Worm (Caenorhabditis elegans) whole organism, L2 larva: Measurements from ENCODE around the gene Y32B12C.1.

Experiments
- R02D3.7 ChIP-seq: fragments of 150-350 bp; optimal IDR thresholded peaks from 2 replicates; lab custom pipeline; 2014; ENCODE audit warnings: missing biosample characterization, missing genetic modification characterization
- Y55F3AM.14 ChIP-seq: fragments of 200-800 bp; sonication (Bioruptor generic); optimal IDR thresholded peaks from 2 replicates; lab custom pipeline; 2018; ENCODE audit warnings: mild to moderate bottlenecking, missing genetic modification characterization, missing compliant biosample characterization
- ZK546.5 ChIP-seq: sonication (generic microtip); optimal IDR thresholded peaks from 2 replicates; lab custom pipeline; 2017; ENCODE audit warnings: missing biosample characterization, missing genetic modification characterization
- alr-1 ChIP-seq: fragments of 150-350 bp; optimal IDR thresholded peaks from 2 replicates; lab custom pipeline; 2014; ENCODE audit warnings: missing biosample characterization, missing genetic modification characterization
- blmp-1 ChIP-seq: sonication (generic microtip); optimal IDR thresholded peaks from 2 replicates; lab custom pipeline; 2017; ENCODE audit warnings: missing genetic modification characterization, mild to moderate bottlenecking, missing compliant biosample characterization, antibody characterized with exemption, moderate library complexity; ENCODE audit not compliant: insufficient read depth
- ceh-16 ChIP-seq: fragments of 150-350 bp; optimal IDR thresholded peaks from 2 replicates; lab custom pipeline; 2014; ENCODE audit warnings: missing biosample characterization, missing genetic modification characterization
- ceh-82 ChIP-seq: fragments of 150-350 bp; optimal IDR thresholded peaks from 2 replicates; lab custom pipeline; 2014; ENCODE audit warnings: missing biosample characterization, missing genetic modification characterization
- crh-2 ChIP-seq: sonication (generic microtip); optimal IDR thresholded peaks from 2 replicates; lab custom pipeline; 2017; ENCODE audit warnings: missing biosample characterization, missing genetic modification characterization
- dmd-4 ChIP-seq: sonication (generic microtip); optimal IDR thresholded peaks from 2 replicates; lab custom pipeline; 2017; ENCODE audit warnings: missing biosample characterization, missing genetic modification characterization
- egl-27 ChIP-seq: sonication (generic microtip); optimal IDR thresholded peaks from 3 replicates; lab custom pipeline; 2017; ENCODE audit warnings: missing biosample characterization, missing genetic modification reagents, missing genetic modification characterization
- elt-1 ChIP-seq: fragments of 150-350 bp; optimal IDR thresholded peaks from 2 replicates; lab custom pipeline; 2014; ENCODE audit warnings: missing biosample characterization, missing genetic modification characterization
- fos-1 ChIP-seq: fragments of 150-350 bp; optimal IDR thresholded peaks from 2 replicates; lab custom pipeline; 2014; ENCODE audit warnings: missing biosample characterization, missing genetic modification characterization
- lin-11 ChIP-seq: fragments of 150-350 bp; sonication (generic microtip); optimal IDR thresholded peaks from 2 replicates; lab custom pipeline; 2014; ENCODE audit warnings: missing biosample characterization, missing genetic modification characterization, inconsistent platforms, mixed read lengths
- lin-39 ChIP-seq: fragments of 150-350 bp; optimal IDR thresholded peaks from 2 replicates; lab custom pipeline; 2014; ENCODE audit warnings: missing biosample characterization, missing genetic modification reagents, missing genetic modification characterization
- mbf-1 ChIP-seq: sonication (generic microtip); optimal IDR thresholded peaks from 2 replicates; lab custom pipeline; 2017; ENCODE audit warnings: missing biosample characterization, missing genetic modification characterization
- mdl-1 ChIP-seq, 2 experiments: fragments of 150-350 bp in 1 of 2; sonication (generic microtip) in 1 of 2; optimal IDR thresholded peaks; 2 replicates each; lab custom pipeline; 2017; ENCODE audit warnings: missing biosample characterization in 2 of 2, missing genetic modification characterization in 2 of 2
- nhr-10 ChIP-seq: sonication (generic microtip); optimal IDR thresholded peaks from 2 replicates; lab custom pipeline; 2017; ENCODE audit warnings: missing biosample characterization, missing genetic modification characterization
- nhr-11 ChIP-seq: fragments of 150-350 bp; optimal IDR thresholded peaks from 2 replicates; lab custom pipeline; 2014; ENCODE audit warnings: missing biosample characterization, missing genetic modification characterization
- nhr-12 ChIP-seq: fragments of 150-350 bp; optimal IDR thresholded peaks from 2 replicates; lab custom pipeline; 2014; ENCODE audit warnings: missing biosample characterization, missing genetic modification characterization
- nhr-129 ChIP-seq: fragments of 150-350 bp; optimal IDR thresholded peaks from 2 replicates; lab custom pipeline; 2014; ENCODE audit warnings: missing biosample characterization, missing genetic modification characterization
- nhr-237 ChIP-seq: fragments of 150-350 bp; optimal IDR thresholded peaks from 2 replicates; lab custom pipeline; 2014; ENCODE audit warnings: missing biosample characterization, missing genetic modification characterization
- nhr-25 ChIP-seq: fragments of 150-350 bp; sonication (generic microtip); optimal IDR thresholded peaks from 3 replicates; lab custom pipeline; 2014; ENCODE audit warnings: missing biosample characterization, missing genetic modification characterization
- nhr-6 ChIP-seq: fragments of 150-350 bp; optimal IDR thresholded peaks from 2 replicates; lab custom pipeline; 2014; ENCODE audit warnings: missing biosample characterization, missing genetic modification characterization
- nhr-77 ChIP-seq: fragments of 150-350 bp; optimal IDR thresholded peaks from 2 replicates; lab custom pipeline; 2014; ENCODE audit warnings: missing biosample characterization, missing genetic modification characterization
- peb-1 ChIP-seq: fragments of 150-350 bp; optimal IDR thresholded peaks from 2 replicates; lab custom pipeline; 2014; ENCODE audit warnings: missing biosample characterization, missing genetic modification characterization
- sma-9 ChIP-seq, 2 experiments: fragments of 150-350 bp in 1 of 2; sonication (generic microtip) in 1 of 2; optimal IDR thresholded peaks; 2 replicates each; lab custom pipeline; 2014 to 2016; ENCODE audit warnings: missing genetic modification characterization in 2 of 2, mild to moderate bottlenecking in 1 of 2, missing biosample characterization in 1 of 2, missing compliant biosample characterization in 1 of 2, missing genetic modification reagents in 1 of 2, moderate library complexity in 1 of 2
- snpc-4 ChIP-seq: fragments of 150-350 bp; optimal IDR thresholded peaks from 2 replicates; lab custom pipeline; 2014; ENCODE audit warnings: missing biosample characterization, missing genetic modification characterization
- unc-39 ChIP-seq: fragments of 150-350 bp; optimal IDR thresholded peaks from 2 replicates; lab custom pipeline; 2014; ENCODE audit warnings: missing biosample characterization, missing genetic modification characterization
- unc-55 ChIP-seq: fragments of 150-350 bp; sonication (generic microtip); optimal IDR thresholded peaks from 3 replicates; lab custom pipeline; 2014; ENCODE audit warnings: missing biosample characterization, missing genetic modification reagents, missing genetic modification characterization
- ztf-1 ChIP-seq: fragments of 200-800 bp; sonication (Bioruptor generic); conservative IDR thresholded peaks from 2 replicates; pipeline ENCODE4 v1.3.6; 2022; ENCODE audit warnings: missing genetic modification characterization, missing compliant biosample characterization
- ztf-4 ChIP-seq: fragments of 150-350 bp; optimal IDR thresholded peaks from 2 replicates; lab custom pipeline; 2014; ENCODE audit warnings: missing biosample characterization, missing genetic modification characterization

The Y32B12C.1 gene

DNA sequence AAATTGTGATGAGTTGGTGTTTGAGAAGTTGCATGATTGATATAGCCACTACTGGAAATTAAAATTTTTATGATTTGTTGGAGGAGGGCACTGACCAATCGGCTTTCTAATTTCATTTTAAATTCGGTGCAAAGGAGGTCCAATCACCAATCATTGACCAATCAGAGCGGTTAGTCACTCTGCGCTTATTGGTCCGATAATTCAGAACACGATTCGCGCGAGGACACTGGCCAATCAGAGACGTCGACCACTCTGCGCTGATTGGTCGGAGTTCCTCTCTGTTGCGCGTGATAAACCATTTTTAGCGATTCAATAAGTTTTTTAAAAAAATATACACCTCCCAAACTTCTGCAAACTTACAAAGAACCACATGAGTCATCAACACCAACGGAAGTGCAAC is 6.6 kb upstream of the Y32B12C.1 start:
- TF ChIP-seq nhr-11 (tag; lab: Kevin White, UChicago) (no peak), nhr-77 (tag; lab: Kevin White, UChicago) (no peak)

DNA sequence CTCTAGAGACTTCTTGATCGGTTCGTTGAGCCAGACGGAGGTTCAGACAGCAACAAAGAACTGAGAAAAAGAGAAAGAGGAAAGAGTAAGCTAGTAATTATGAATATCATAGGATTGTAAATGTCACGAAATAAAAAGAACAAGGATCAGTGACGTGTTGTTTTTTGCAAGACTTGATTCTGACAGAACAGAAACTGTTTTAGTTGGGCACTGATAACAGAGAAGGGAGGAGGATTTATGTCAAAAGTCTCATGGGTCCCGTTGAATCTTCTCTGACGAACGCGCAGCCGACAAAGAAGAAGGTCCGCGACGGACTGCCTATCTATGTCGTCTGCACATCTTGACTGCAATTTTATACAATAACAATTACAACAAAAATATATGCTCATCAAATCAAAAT is 5.8 kb upstream of the Y32B12C.1 start, which contains the start of gene T03E6.9:
TSS of gene T03E6.9 (minus strand) at position 101 of the 400 bp plus-strand sequence.
- TF ChIP-seq nhr-6 (no peak), alr-1 (tag; lab: Kevin White, UChicago) (no peak), nhr-12 (tag; lab: Kevin White, UChicago) (no peak), nhr-77 (tag; lab: Kevin White, UChicago) (no peak), ceh-82 (tag; lab: Kevin White, UChicago) (no peak), nhr-10 (no peak), sma-9 (GFP tag; optimal IDR thresholded peaks at IDR 0.05; lab: Kevin White, UChicago) (no peak), sma-9 (tag; optimal IDR thresholded peaks at IDR 0.05; lab: Kevin White, UChicago) (no peak), blmp-1 (tag; lab: Kevin White, UChicago) (no peak), dmd-4 (no peak), unc-55 (GFP tag; lab: Kevin White, UChicago) (no peak), peb-1 (tag; lab: Kevin White, UChicago) (no peak), lin-39 (no peak), snpc-4 (tag; lab: Kevin White, UChicago) (no peak), nhr-237 (tag; lab: Kevin White, UChicago) (no peak), ztf-4 (tag; lab: Kevin White, UChicago) (no peak), mbf-1 (no peak), ztf-1 (GFP tag; lab: Robert Waterston, UW) (no peak), nhr-11 (tag; lab: Kevin White, UChicago) (no peak), unc-39 (tag; lab: Kevin White, UChicago) (no peak)

ce11 chrV:16603102-16603501 is 3.3 kb upstream of the Y32B12C.1 start, which contains the start of gene T03E6.8:
Gene T03E6.8, minus strand, starts transcription at chrV:16603202.
- TF ChIP-seq ceh-16 (no peak), Y55F3AM.14 (GFP tag; lab: Kevin White, UChicago) (no peak), nhr-12 (tag; lab: Kevin White, UChicago) (no peak), nhr-25 (no peak)

DNA sequence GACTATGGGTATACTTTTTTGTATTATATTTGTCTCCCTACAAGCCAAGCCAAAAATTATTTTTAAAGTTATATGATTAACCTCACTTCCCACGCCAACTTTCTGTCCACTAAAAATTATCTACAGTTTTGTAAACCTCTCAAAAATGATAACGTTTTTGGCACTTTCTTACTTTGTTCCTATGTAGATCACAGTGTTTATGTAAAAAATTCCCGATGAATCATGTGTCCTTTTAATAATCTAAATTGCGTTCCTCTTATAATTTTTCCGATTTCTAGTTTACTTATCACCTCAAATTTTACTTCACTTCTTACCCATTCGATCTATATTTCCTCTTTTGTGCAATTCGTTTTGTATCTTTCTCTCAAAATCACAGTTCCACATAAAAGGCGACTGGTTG is 2.1 kb upstream of the Y32B12C.1 start:
- TF ChIP-seq elt-1 (tag; lab: Kevin White, UChicago), result no peak
- TF ChIP-seq fos-1 (tag; lab: Kevin White, UChicago), result peak; percentile 18

ce11 chrV:16605463-16605862 is 950 bp upstream of the Y32B12C.1 start:
- peak; percentile 74 for TF ChIP-seq fos-1 (tag; lab: Kevin White, UChicago)
- no peak for TF ChIP-seq nhr-12 (tag; lab: Kevin White, UChicago)

DNA sequence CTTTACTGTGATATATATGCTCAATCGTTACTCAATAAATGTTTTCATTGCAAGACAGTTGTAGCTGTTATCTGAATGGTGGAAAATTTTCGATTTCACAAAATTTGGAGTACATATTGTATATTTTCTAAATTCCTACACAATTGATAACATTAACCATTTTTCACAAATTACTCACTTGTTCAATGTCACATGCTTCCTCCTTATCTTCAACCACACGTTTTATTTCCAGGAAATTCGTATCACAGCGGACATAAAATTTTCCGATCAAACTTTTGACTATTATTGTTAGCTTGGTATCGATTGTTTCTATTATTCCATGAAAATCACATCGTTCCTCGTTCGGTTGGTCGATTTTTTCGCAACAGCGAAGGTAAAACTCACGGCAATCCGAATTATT is 2.1 kb downstream of the Y32B12C.1 start:
- TF ChIP-seq ceh-82 (tag; lab: Kevin White, UChicago) (no peak), fos-1 (tag; lab: Kevin White, UChicago) (peak; percentile 24), ZK546.5 (tag; lab: Kevin White, UChicago) (no peak), nhr-129 (tag; lab: Kevin White, UChicago) (no peak), egl-27 (tag; lab: Kevin White, UChicago) (no peak)

ce11 chrV:16610094-16610493 is 3.7 kb downstream of the Y32B12C.1 start:
- TF ChIP-seq sma-9 (GFP tag; optimal IDR thresholded peaks at IDR 0.05; lab: Kevin White, UChicago), result peak; percentile 10
- TF ChIP-seq sma-9 (tag; optimal IDR thresholded peaks at IDR 0.05; lab: Kevin White, UChicago), result no peak
- peak; percentile 84 for TF ChIP-seq fos-1 (tag; lab: Kevin White, UChicago)
- TF ChIP-seq mdl-1 (tag; optimal IDR thresholded peaks at IDR 0.05; lab: Kevin White, UChicago), result no peak
- no peak for TF ChIP-seq lin-11
- TF ChIP-seq R02D3.7 (tag; lab: Kevin White, UChicago), result no peak
- TF ChIP-seq crh-2 (tag; lab: Kevin White, UChicago), result peak; percentile 13
- TF ChIP-seq, all 48 proteins: peak for 3
